Fruit fly (Drosophila melanogaster) whole organism, larva: ENCODE measurements around the gene prc.

Experiments
- noc ChIP-seq: fragments of 200-800 bp; sonication (Bioruptor generic); optimal IDR thresholded peaks from 3 replicates; lab custom pipeline; 2019; ENCODE audit warnings: missing biosample characterization, mild to moderate bottlenecking, missing genetic modification characterization, moderate library complexity

Gene prc

dm6 chr3L:11953783-11954182, 12.1 kb downstream of the prc start, which contains the start of gene CG7248:
CG7248 (plus strand) TSS chr3L:11954083.
- no peak for TF ChIP-seq noc (tag; lab: Kevin White, UChicago)

dm6 chr3L:11953217-11953616, 12.7 kb downstream of the prc start, which contains the start of gene obst-G:
obst-G (minus strand) TSS chr3L:11953317.
- no peak for TF ChIP-seq noc (tag; lab: Kevin White, UChicago)

dm6 chr3L:11949539-11949938, 16.4 kb downstream of the prc start, which contains the start of gene CG17826:
CG17826 (plus strand) TSS chr3L:11949839.
- no peak for TF ChIP-seq noc (tag; lab: Kevin White, UChicago)

dm6 chr3L:11947357-11947756, 18.6 kb downstream of the prc start, which contains the start of gene CG7252:
CG7252 (plus strand) TSS chr3L:11947675.
- no peak for TF ChIP-seq noc (tag; lab: Kevin White, UChicago)

- no peak for TF ChIP-seq noc (tag; lab: Kevin White, UChicago)
These were observed 21.2 kb downstream of the prc start, which contains the start of gene CG5883 for dm6 chr3L:11944752-11945151. CG5883 (minus strand) TSS chr3L:11944852.

dm6 chr3L:11941612-11942011, 24.3 kb downstream of the prc start, which contains the start of gene Rpt4R:
Rpt4R (plus strand) TSS chr3L:11941912.
- no peak for TF ChIP-seq noc (tag; lab: Kevin White, UChicago)

- no peak for TF ChIP-seq noc (tag; lab: Kevin White, UChicago)
These were observed 27.2 kb downstream of the prc start, which contains the start of gene CG44837 for dm6 chr3L:11938716-11939115. CG44837 (minus strand) TSS chr3L:11938872.

dm6 chr3L:11937270-11937669, 28.7 kb downstream of the prc start:
- TF ChIP-seq noc (tag; lab: Kevin White, UChicago) = no peak

- no peak for TF ChIP-seq noc (tag; lab: Kevin White, UChicago)
These were observed 34.3 kb downstream of the prc start for dm6 chr3L:11931619-11932018.

dm6 chr3L:11927287-11927743, 38.6 kb downstream of the prc start, which contains the start of gene byn:
byn (plus strand) TSS chr3L:11927693.
- TF ChIP-seq noc (tag; lab: Kevin White, UChicago) = no peak

dm6 chr3L:11925382-11925781, 40.5 kb downstream of the prc start:
- no peak for TF ChIP-seq noc (tag; lab: Kevin White, UChicago)

- no peak for TF ChIP-seq noc (tag; lab: Kevin White, UChicago)
These were observed 41.3 kb downstream of the prc start, which contains the start of gene SdhAL for dm6 chr3L:11924657-11925056. SdhAL (minus strand) TSS chr3L:11924757.

dm6 chr3L:11921213-11921612, 44.7 kb downstream of the prc start, which contains the start of gene CG11588:
CG11588 (plus strand) TSS chr3L:11921513.
- no peak for TF ChIP-seq noc (tag; lab: Kevin White, UChicago)

dm6 chr3L:11918217-11918616, 47.7 kb downstream of the prc start:
- no peak for TF ChIP-seq noc (tag; lab: Kevin White, UChicago)
